Worm (Caenorhabditis elegans) whole organism, young adult: Measurements from ENCODE around the gene F07F6.7.
A peak's percentile ranks its signal among the peaks of the same experiment; 100 is the strongest.

Experiments
- B0261.1 ChIP-seq: sonication (generic microtip); optimal IDR thresholded peaks from 2 replicates; lab custom pipeline; 2016; ENCODE audit warnings: mild to moderate bottlenecking, missing genetic modification characterization, moderate library complexity, missing compliant biosample characterization
- F57C9.4 ChIP-seq: sonication (generic microtip); optimal IDR thresholded peaks from 2 replicates; lab custom pipeline; 2017; ENCODE audit warnings: mild to moderate bottlenecking, missing genetic modification characterization, missing compliant biosample characterization
- Y53F4B.3 ChIP-seq: fragments of 200-800 bp; sonication (Bioruptor generic); IDR thresholded peaks from 2 replicates; pipeline ENCODE4 v1.3.6; 2022; ENCODE audit warnings: missing genetic modification reagents, missing genetic modification characterization, missing compliant biosample characterization
- ZK185.1 ChIP-seq: sonication (generic microtip); optimal IDR thresholded peaks from 2 replicates; lab custom pipeline; 2016; ENCODE audit warnings: mild to moderate bottlenecking, missing genetic modification characterization, missing compliant biosample characterization; ENCODE audit not compliant: poor library complexity, severe bottlenecking
- attf-5 ChIP-seq: fragments of 200-800 bp; sonication (Bioruptor generic); optimal IDR thresholded peaks from 2 replicates; lab custom pipeline; 2018; ENCODE audit warnings: mild to moderate bottlenecking, missing genetic modification characterization, missing compliant biosample characterization
- ccch-3 ChIP-seq: fragments of 200-800 bp; sonication (Bioruptor generic); optimal IDR thresholded peaks from 2 replicates; lab custom pipeline; 2018; ENCODE audit warnings: mild to moderate bottlenecking, missing genetic modification characterization, missing compliant biosample characterization
- cebp-1 ChIP-seq, 2 experiments: fragments of 200-800 bp in 1 of 2; sonication (Bioruptor generic) in 1 of 2; sonication (generic microtip) in 1 of 2; IDR thresholded peaks in 1 of 2; optimal IDR thresholded peaks in 1 of 2; 2 replicates each; pipeline versions ENCODE4 v1.3.6 to Lab custom; 2017 to 2022; ENCODE audit warnings: missing compliant biosample characterization in 2 of 2, missing genetic modification characterization in 2 of 2, mild to moderate bottlenecking in 1 of 2, missing genetic modification reagents in 1 of 2, moderate library complexity in 1 of 2
- ceh-100 ChIP-seq: fragments of 200-800 bp; sonication (Bioruptor generic); IDR thresholded peaks from 2 replicates; pipeline ENCODE4 v1.3.6; 2022; ENCODE audit warnings: missing genetic modification reagents, missing genetic modification characterization, missing compliant biosample characterization
- dpff-1 ChIP-seq: sonication (generic microtip); optimal IDR thresholded peaks from 2 replicates; lab custom pipeline; 2017; ENCODE audit warnings: mild to moderate bottlenecking, missing genetic modification characterization, missing compliant biosample characterization
- egrh-3 ChIP-seq: fragments of 200-800 bp; sonication (Bioruptor generic); IDR thresholded peaks from 2 replicates; pipeline ENCODE4 v1.3.6; 2022; ENCODE audit warnings: missing genetic modification reagents, missing genetic modification characterization, missing compliant biosample characterization
- gei-17 ChIP-seq: fragments of 200-800 bp; sonication (Bioruptor generic); optimal IDR thresholded peaks from 2 replicates; lab custom pipeline; 2018; ENCODE audit warnings: mild to moderate bottlenecking, missing genetic modification characterization, missing compliant biosample characterization
- hlh-26 ChIP-seq: fragments of 200-800 bp; sonication (Bioruptor generic); conservative IDR thresholded peaks from 2 replicates; pipeline ENCODE4 v1.3.6; 2022; ENCODE audit warnings: missing genetic modification reagents, missing genetic modification characterization, missing compliant biosample characterization
- hmg-1.2 ChIP-seq: fragments of 200-800 bp; sonication (Bioruptor generic); IDR thresholded peaks from 2 replicates; pipeline ENCODE4 v1.3.6; 2022; ENCODE audit warnings: missing genetic modification reagents, missing genetic modification characterization, missing compliant biosample characterization
- let-607 ChIP-seq, 2 experiments: fragments of 200-800 bp in 1 of 2; sonication (Bioruptor generic) in 1 of 2; sonication (generic microtip) in 1 of 2; optimal IDR thresholded peaks; 2 replicates each; lab custom pipeline; 2016 to 2018; ENCODE audit warnings: mild to moderate bottlenecking in 2 of 2, missing compliant biosample characterization in 2 of 2, missing genetic modification characterization in 2 of 2, moderate library complexity in 2 of 2, missing genotype in 1 of 2
- lir-1 ChIP-seq: fragments of 200-800 bp; sonication (Bioruptor generic); conservative IDR thresholded peaks from 2 replicates; pipeline ENCODE4 v1.3.6; 2022; ENCODE audit warnings: missing genetic modification reagents, missing genetic modification characterization, missing compliant biosample characterization
- mel-28 ChIP-seq: sonication (generic microtip); optimal IDR thresholded peaks from 2 replicates; lab custom pipeline; 2016; ENCODE audit warnings: borderline replicate concordance, mild to moderate bottlenecking, missing genetic modification characterization, missing compliant biosample characterization
- nfya-1 ChIP-seq: sonication (generic microtip); optimal IDR thresholded peaks from 2 replicates; lab custom pipeline; 2017; ENCODE audit warnings: antibody characterized with exemption, missing compliant biosample characterization, missing genetic modification characterization, borderline replicate concordance; ENCODE audit not compliant: insufficient read depth
- nhr-120 ChIP-seq: fragments of 200-800 bp; sonication (Bioruptor generic); IDR thresholded peaks from 2 replicates; pipeline ENCODE4 v1.3.6; 2022; ENCODE audit warnings: missing genetic modification characterization, missing compliant biosample characterization
- sdz-38 ChIP-seq: sonication (generic microtip); optimal IDR thresholded peaks from 2 replicates; lab custom pipeline; 2016; ENCODE audit warnings: missing genotype, missing genetic modification characterization, missing compliant biosample characterization
- snpc-1.3 ChIP-seq: sonication (generic microtip); optimal IDR thresholded peaks from 2 replicates; lab custom pipeline; 2017; ENCODE audit warnings: missing genetic modification characterization, mild to moderate bottlenecking, missing compliant biosample characterization, antibody characterized with exemption, moderate library complexity, missing genotype, missing genetic modification reagents; ENCODE audit not compliant: insufficient read depth
- snpc-4 ChIP-seq, 5 experiments: fragments of 150-350 bp in 1 of 5; sonication (generic microtip) in 4 of 5; optimal IDR thresholded peaks; 2 replicates each; lab custom pipeline; 2014 to 2018; ENCODE audit warnings: missing genetic modification characterization in 5 of 5, missing biosample characterization in 3 of 5, antibody characterized with exemption in 2 of 5, mild to moderate bottlenecking in 2 of 5, missing compliant biosample characterization in 2 of 5, missing genotype in 2 of 5, moderate library complexity in 2 of 5, missing genetic modification reagents in 1 of 5
- tbp1 ChIP-seq: fragments of 200-800 bp; sonication (Bioruptor generic); optimal IDR thresholded peaks from 2 replicates; lab custom pipeline; 2018; ENCODE audit warnings: mild to moderate bottlenecking, missing genetic modification characterization, missing compliant biosample characterization
- tbx-9 ChIP-seq: sonication (generic microtip); optimal IDR thresholded peaks from 2 replicates; lab custom pipeline; 2016; ENCODE audit warnings: borderline replicate concordance, missing genetic modification characterization, inconsistent platforms, missing compliant biosample characterization
- tlf-1 ChIP-seq: fragments of 200-800 bp; sonication (Bioruptor generic); optimal IDR thresholded peaks from 2 replicates; lab custom pipeline; 2018; ENCODE audit warnings: mild to moderate bottlenecking, missing genetic modification characterization, missing compliant biosample characterization
- unc-130 ChIP-seq: sonication (generic microtip); optimal IDR thresholded peaks from 2 replicates; lab custom pipeline; 2016; ENCODE audit warnings: missing genetic modification reagents, missing genetic modification characterization, missing compliant biosample characterization
- zim-3 ChIP-seq: sonication (generic microtip); optimal IDR thresholded peaks from 2 replicates; lab custom pipeline; 2017; ENCODE audit warnings: mild to moderate bottlenecking, missing genetic modification characterization, moderate library complexity, missing compliant biosample characterization
- ztf-28 ChIP-seq: fragments of 200-800 bp; sonication (Bioruptor generic); IDR thresholded peaks from 2 replicates; pipeline ENCODE4 v1.3.6; 2022; ENCODE audit warnings: missing genetic modification reagents, missing genetic modification characterization, missing compliant biosample characterization

F07F6.7 gene

DNA sequence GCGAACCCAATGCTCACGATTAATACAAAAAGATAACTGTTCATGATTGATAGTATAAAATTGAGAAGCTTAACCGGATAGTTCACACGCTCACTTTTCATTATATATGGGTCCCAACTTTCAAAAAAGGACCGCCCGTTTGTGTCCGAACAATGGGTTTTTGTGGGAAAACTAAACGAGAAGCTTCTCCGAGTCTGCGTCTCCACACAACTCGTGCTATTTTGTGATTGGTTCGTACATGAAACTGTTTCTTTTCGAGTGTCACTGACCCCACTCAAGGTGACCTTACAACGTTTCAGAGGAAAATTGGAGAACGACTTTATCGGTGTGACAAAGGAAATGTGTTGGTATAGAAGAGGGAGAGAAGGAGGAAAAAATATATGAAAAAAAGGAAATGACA, 13.2 kb upstream of the F07F6.7 start, which contains the start of gene dct-5:
TSS of gene dct-5 (minus strand) at position 101 of the 400 bp plus-strand sequence.
- no peak for TF ChIP-seq nhr-120 (GFP tag; lab: Robert Waterston, UW)
- TF ChIP-seq sdz-38 (tag; lab: Kevin White, UChicago), result no peak
- TF ChIP-seq ceh-100 (GFP tag; lab: Robert Waterston, UW), result no peak
- TF ChIP-seq mel-28 (tag; lab: Kevin White, UChicago), result no peak
- TF ChIP-seq snpc-1.3 (tag; lab: Kevin White, UChicago), result no peak
- no peak for TF ChIP-seq zim-3
- no peak for TF ChIP-seq gei-17 (GFP tag; lab: Kevin White, UChicago)
- TF ChIP-seq dpff-1 (tag; lab: Kevin White, UChicago), result no peak
- TF ChIP-seq hlh-26 (GFP tag; lab: Robert Waterston, UW), result no peak
- no peak for TF ChIP-seq Y53F4B.3
- no peak for TF ChIP-seq tlf-1 (GFP tag; lab: Kevin White, UChicago)
- TF ChIP-seq unc-130 (GFP tag; lab: Kevin White, UChicago), result no peak
- TF ChIP-seq nfya-1, result no peak
- TF ChIP-seq attf-5 (GFP tag; lab: Kevin White, UChicago), result no peak

DNA sequence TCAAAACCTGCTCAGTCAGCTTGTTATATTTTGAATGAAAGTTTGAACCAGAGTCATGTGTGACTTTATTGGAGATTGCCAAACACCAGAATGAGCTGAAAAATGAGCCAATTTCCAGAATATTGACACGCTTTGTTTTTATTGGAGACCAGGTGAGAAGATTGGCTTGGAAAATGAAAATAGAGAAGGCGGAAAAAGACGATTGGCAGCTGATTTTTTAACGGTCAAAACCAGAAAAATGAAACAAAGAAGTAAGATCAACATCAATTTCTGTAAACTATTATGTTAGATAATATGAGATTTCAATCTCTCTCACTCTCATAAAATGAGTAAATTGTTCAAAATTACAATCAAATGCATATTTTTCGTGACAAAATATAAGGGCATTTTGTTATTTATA, 9.4 kb upstream of the F07F6.7 start, which contains the start of gene srx-114:
TSS of gene srx-114 (minus strand) at position 101 of the 400 bp plus-strand sequence.
- TF ChIP-seq ccch-3 (GFP tag; lab: Kevin White, UChicago) (no peak), F57C9.4 (tag; lab: Kevin White, UChicago) (no peak), lir-1 (GFP tag; lab: Robert Waterston, UW) (no peak), cebp-1 (GFP tag; IDR thresholded peaks at IDR 0.05; lab: Robert Waterston, UW) (no peak), cebp-1 (tag; optimal IDR thresholded peaks at IDR 0.05; lab: Kevin White, UChicago) (no peak), mel-28 (tag; lab: Kevin White, UChicago) (no peak), B0261.1 (tag; lab: Kevin White, UChicago) (no peak)

DNA sequence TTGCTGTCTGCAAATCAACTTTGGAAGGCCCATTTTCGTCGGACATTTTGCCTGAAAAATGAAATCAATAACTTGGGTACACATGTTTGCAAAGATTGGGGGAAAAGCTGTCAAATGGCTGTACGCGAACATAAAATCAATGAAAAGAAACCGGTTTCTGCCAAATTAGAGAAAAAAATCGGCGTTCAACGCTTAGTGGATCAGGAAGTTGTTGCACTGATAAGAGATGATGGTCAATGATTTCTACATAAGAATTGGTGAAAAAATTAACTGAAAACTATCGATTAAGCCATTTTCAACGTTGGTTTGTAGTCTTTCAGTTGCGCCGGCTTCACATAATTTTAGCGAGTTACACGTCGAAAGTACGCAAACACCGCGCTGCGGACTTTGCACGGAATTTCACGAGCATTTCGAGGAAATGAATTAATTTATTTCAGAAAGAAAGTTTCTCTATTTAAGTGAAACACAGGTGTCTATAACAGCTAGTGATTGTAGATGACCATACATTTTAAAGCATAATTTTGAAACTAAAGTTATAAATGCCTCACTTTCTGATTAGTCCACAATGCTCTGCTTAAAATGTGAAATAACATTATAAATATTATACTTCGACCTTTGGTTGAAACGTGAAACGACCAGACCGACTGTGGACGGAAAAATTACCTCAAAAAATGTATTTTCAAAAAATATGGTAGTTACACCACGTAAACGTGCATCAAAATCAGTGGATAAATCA, 6.0 kb upstream of the F07F6.7 start, which contains the start of the genes F07F6.4 and F07F6.2:
TSS of gene F07F6.4 (minus strand) at position 51 of the 736 bp plus-strand sequence.
TSS of gene F07F6.2 (plus strand) at position 686 of the 736 bp plus-strand sequence.
- TF ChIP-seq attf-5 (GFP tag; lab: Kevin White, UChicago) (peak; percentile 14), ztf-28 (GFP tag; lab: Robert Waterston, UW) (no peak), egrh-3 (GFP tag; lab: Robert Waterston, UW) (no peak), tbx-9 (tag; lab: Kevin White, UChicago) (no peak), hmg-1.2 (GFP tag; lab: Robert Waterston, UW) (no peak; the same call in 1 of the 2 replicates), ZK185.1 (tag; lab: Kevin White, UChicago) (no peak), ccch-3 (GFP tag; lab: Kevin White, UChicago) (no peak), let-607 (tag; optimal IDR thresholded peaks at IDR 0.05; lab: Kevin White, UChicago) (peak; percentile 89 to 94), cebp-1 (GFP tag; IDR thresholded peaks at IDR 0.05; lab: Robert Waterston, UW) (no peak), cebp-1 (tag; optimal IDR thresholded peaks at IDR 0.05; lab: Kevin White, UChicago) (no peak), tbp1 (GFP tag; lab: Kevin White, UChicago) (no peak)

- TF ChIP-seq cebp-1 (GFP tag; IDR thresholded peaks at IDR 0.05; lab: Robert Waterston, UW) (peak; percentile 58), cebp-1 (tag; optimal IDR thresholded peaks at IDR 0.05; lab: Kevin White, UChicago) (peak; percentile 68), snpc-4 (GFP tag; optimal IDR thresholded peaks at IDR 0.05; lab: Kevin White, UChicago) (no peak), snpc-4 (tag; optimal IDR thresholded peaks at IDR 0.05; lab: Kevin White, UChicago) (no peak)
Measured at ce11 chrII:5426470-5426869, 2.8 kb upstream of the F07F6.7 start.
